Fruit fly (Drosophila melanogaster) whole organism, embryonic: ENCODE measurements around the gene CG43291.
A peak's percentile ranks its signal among the peaks of the same experiment; 100 is the strongest.

ENCODE experiments used
- C15 ChIP-seq: fragments of 200-800 bp; sonication (Bioruptor generic); IDR thresholded peaks from 3 replicates; pipeline ENCODE4 v1.3.6; 2022; ENCODE audit warnings: missing biosample characterization, missing genetic modification characterization
- CG10274 ChIP-seq: fragments of 200-800 bp; sonication (Bioruptor generic); optimal IDR thresholded peaks from 3 replicates; lab custom pipeline; 2017; ENCODE audit warnings: missing biosample characterization, mild to moderate bottlenecking, missing genetic modification characterization
- CG10462 ChIP-seq: fragments of 200-800 bp; sonication (Bioruptor generic); optimal IDR thresholded peaks from 2 replicates; lab custom pipeline; 2016; ENCODE audit warnings: missing biosample characterization, missing genetic modification characterization
- CG10979 ChIP-seq: fragments of 200-800 bp; sonication (Bioruptor generic); optimal IDR thresholded peaks from 2 replicates; lab custom pipeline; 2018; ENCODE audit warnings: missing biosample characterization, mild to moderate bottlenecking, missing genetic modification characterization, moderate library complexity
- CG12104 ChIP-seq: fragments of 200-800 bp; sonication (Bioruptor generic); optimal IDR thresholded peaks from 3 replicates; lab custom pipeline; 2016; ENCODE audit warnings: missing biosample characterization, missing genetic modification characterization
- CG13624 ChIP-seq: fragments of 200-800 bp; sonication (Bioruptor generic); optimal IDR thresholded peaks from 2 replicates; lab custom pipeline; 2016; ENCODE audit warnings: missing biosample characterization, missing genetic modification characterization
- CG13775 ChIP-seq: fragments of 200-800 bp; sonication (Bioruptor generic); optimal IDR thresholded peaks from 3 replicates; lab custom pipeline; 2017; ENCODE audit warnings: missing biosample characterization, mild to moderate bottlenecking, missing genetic modification characterization
- CG14050 ChIP-seq: fragments of 200-800 bp; sonication (Bioruptor generic); IDR thresholded peaks from 3 replicates; pipeline ENCODE4 v1.3.6; 2022; ENCODE audit warnings: missing biosample characterization, missing genetic modification characterization
- CG16815 ChIP-seq: fragments of 200-800 bp; sonication (Bioruptor generic); optimal IDR thresholded peaks from 3 replicates; lab custom pipeline; 2017; ENCODE audit warnings: missing biosample characterization, mild to moderate bottlenecking, missing genetic modification characterization
- CG17361 ChIP-seq: fragments of 200-800 bp; sonication (Bioruptor generic); IDR thresholded peaks from 3 replicates; pipeline ENCODE4 v1.3.6; 2022; ENCODE audit warnings: missing biosample characterization, missing genetic modification characterization
- CG2116 ChIP-seq: fragments of 200-800 bp; sonication (Bioruptor generic); optimal IDR thresholded peaks from 3 replicates; lab custom pipeline; 2018; ENCODE audit warnings: missing biosample characterization, mild to moderate bottlenecking, missing genetic modification characterization
- CG2678 ChIP-seq: fragments of 200-800 bp; sonication (Bioruptor generic); optimal IDR thresholded peaks from 3 replicates; lab custom pipeline; 2019; ENCODE audit warnings: missing biosample characterization, mild to moderate bottlenecking, missing genetic modification characterization, moderate library complexity
- CG3407 ChIP-seq: fragments of 200-800 bp; sonication (Bioruptor generic); optimal IDR thresholded peaks from 2 replicates; lab custom pipeline; 2018; ENCODE audit warnings: missing biosample characterization, mild to moderate bottlenecking, missing genetic modification characterization
- CG3726 ChIP-seq: fragments of 200-800 bp; sonication (Bioruptor generic); IDR thresholded peaks from 3 replicates; pipeline ENCODE4, ENCODE4 v1.3.6; 2022; ENCODE audit warnings: missing biosample characterization, missing genetic modification characterization
- CG7372 ChIP-seq: fragments of 200-800 bp; sonication (Bioruptor generic); IDR thresholded peaks from 2 replicates; pipeline ENCODE4 v1.3.6; 2022; ENCODE audit warnings: missing biosample characterization, missing genetic modification characterization
- CG7928 ChIP-seq: fragments of 200-800 bp; sonication (Bioruptor generic); optimal IDR thresholded peaks from 2 replicates; lab custom pipeline; 2017; ENCODE audit warnings: missing biosample characterization, mild to moderate bottlenecking, missing genetic modification characterization
- E2f1 ChIP-seq: fragments of 200-800 bp; sonication (Bioruptor generic); IDR thresholded peaks from 2 replicates; pipeline ENCODE4 v1.3.6; 2022; ENCODE audit warnings: missing biosample characterization, missing genetic modification characterization
- ERR ChIP-seq: fragments of 200-800 bp; sonication (Bioruptor generic); optimal IDR thresholded peaks from 2 replicates; lab custom pipeline; 2016; ENCODE audit warnings: missing biosample characterization, missing genetic modification characterization
- Elba2 ChIP-seq: fragments of 200-800 bp; sonication (Bioruptor generic); optimal IDR thresholded peaks from 3 replicates; lab custom pipeline; 2016; ENCODE audit warnings: missing biosample characterization, missing genetic modification characterization
- Fer2 ChIP-seq: fragments of 200-800 bp; sonication (Bioruptor generic); optimal IDR thresholded peaks from 2 replicates; lab custom pipeline; 2018; ENCODE audit warnings: missing biosample characterization, mild to moderate bottlenecking, missing genetic modification characterization, moderate library complexity
- H2.0 ChIP-seq: fragments of 200-800 bp; sonication (Bioruptor generic); IDR thresholded peaks from 2 replicates; pipeline ENCODE4 v1.3.6; 2022; ENCODE audit warnings: missing biosample characterization, missing genetic modification characterization
- HmgD ChIP-seq: fragments of 200-800 bp; sonication (Bioruptor generic); optimal IDR thresholded peaks from 3 replicates; lab custom pipeline; 2016; ENCODE audit warnings: missing biosample characterization, missing genetic modification characterization
- Hmr ChIP-seq: fragments of 200-800 bp; sonication (Bioruptor generic); optimal IDR thresholded peaks from 3 replicates; lab custom pipeline; 2017; ENCODE audit warnings: mild to moderate bottlenecking, missing biosample characterization, missing genetic modification reagents, missing genetic modification characterization
- Hr3 ChIP-seq: fragments of 200-800 bp; sonication (Bioruptor generic); optimal IDR thresholded peaks from 3 replicates; lab custom pipeline; 2016; ENCODE audit warnings: missing biosample characterization, missing genetic modification characterization
- Poxn ChIP-seq: fragments of 200-800 bp; sonication (Bioruptor generic); IDR thresholded peaks from 2 replicates; pipeline ENCODE4 v1.3.6; 2022; ENCODE audit warnings: missing biosample characterization, missing genetic modification characterization
- Ravus ChIP-seq: fragments of 200-800 bp; sonication (Bioruptor generic); IDR thresholded peaks from 2 replicates; pipeline ENCODE4 v1.3.6; 2022; ENCODE audit warnings: missing biosample characterization, missing genetic modification characterization
- Trl ChIP-seq, 3 experiments: fragments of >200 bp in 2 of 3; fragments of 200-800 bp in 1 of 3; sonication (Bioruptor generic) in 1 of 3; optimal IDR thresholded peaks; 2 replicates in 1 of 3; 3 replicates in 2 of 3; lab custom pipeline; 2016 to 2017; ENCODE audit warnings: missing biosample characterization in 1 of 3, missing genetic modification characterization in 1 of 3
- Usf ChIP-seq: fragments of 200-800 bp; sonication (Bioruptor generic); optimal IDR thresholded peaks from 2 replicates; lab custom pipeline; 2017; ENCODE audit warnings: missing genotype, missing biosample characterization, missing genetic modification characterization
- Vsx1 ChIP-seq: fragments of 200-800 bp; sonication (Bioruptor generic); optimal IDR thresholded peaks from 2 replicates; lab custom pipeline; 2017; ENCODE audit warnings: missing biosample characterization, mild to moderate bottlenecking, missing genetic modification characterization, missing genetic modification reagents
- Xbp1 ChIP-seq: fragments of 200-800 bp; sonication (Bioruptor generic); optimal IDR thresholded peaks from 3 replicates; lab custom pipeline; 2016; ENCODE audit warnings: missing biosample characterization, mild to moderate bottlenecking, missing genetic modification characterization
- aop ChIP-seq: fragments of 200-800 bp; sonication (Bioruptor generic); IDR thresholded peaks from 2 replicates; pipeline ENCODE4 v1.3.6; 2022; ENCODE audit warnings: missing biosample characterization, missing genetic modification characterization
- bowl ChIP-seq: fragments of 200-800 bp; sonication (Bioruptor generic); IDR thresholded peaks from 2 replicates; pipeline ENCODE4 v1.3.6; 2022; ENCODE audit warnings: missing biosample characterization, missing genetic modification characterization
- disco-r ChIP-seq: fragments of 200-800 bp; sonication (Bioruptor generic); optimal IDR thresholded peaks from 2 replicates; lab custom pipeline; 2016; ENCODE audit warnings: missing biosample characterization, missing genetic modification characterization
- dmrt11E ChIP-seq: fragments of 200-800 bp; sonication (Bioruptor generic); optimal IDR thresholded peaks from 3 replicates; lab custom pipeline; 2018; ENCODE audit warnings: missing biosample characterization, mild to moderate bottlenecking, missing genetic modification characterization, moderate library complexity
- fru ChIP-seq: fragments of >200 bp; optimal IDR thresholded peaks from 2 replicates; lab custom pipeline; 2017
- h ChIP-seq: fragments of >200 bp; optimal IDR thresholded peaks from 2 replicates; lab custom pipeline; 2017
- jigr1 ChIP-seq: fragments of 200-800 bp; sonication (Bioruptor generic); IDR thresholded peaks from 3 replicates; pipeline ENCODE4 v1.3.6; 2022; ENCODE audit warnings: missing biosample characterization, missing genetic modification characterization
- kay ChIP-seq: fragments of 200-800 bp; sonication (Bioruptor generic); optimal IDR thresholded peaks from 2 replicates; lab custom pipeline; 2016; ENCODE audit warnings: missing biosample characterization, missing genetic modification characterization
- nerfin-1 ChIP-seq: fragments of 200-800 bp; sonication (Bioruptor generic); optimal IDR thresholded peaks from 3 replicates; lab custom pipeline; 2019; ENCODE audit warnings: missing biosample characterization, mild to moderate bottlenecking, missing genetic modification characterization, moderate library complexity
- nmo ChIP-seq: fragments of 200-800 bp; sonication (Bioruptor generic); optimal IDR thresholded peaks from 2 replicates; lab custom pipeline; 2018; ENCODE audit warnings: missing biosample characterization, mild to moderate bottlenecking, missing genetic modification characterization, moderate library complexity
- odd ChIP-seq: fragments of 200-800 bp; sonication (Bioruptor generic); optimal IDR thresholded peaks from 2 replicates; lab custom pipeline; 2017; ENCODE audit warnings: missing biosample characterization, mild to moderate bottlenecking, missing genetic modification characterization
- pnt ChIP-seq: fragments of 200-800 bp; sonication (Bioruptor generic); optimal IDR thresholded peaks from 3 replicates; lab custom pipeline; 2016; ENCODE audit warnings: missing biosample characterization, missing genetic modification characterization
- pum ChIP-seq: fragments of 200-800 bp; sonication (Bioruptor generic); optimal IDR thresholded peaks from 2 replicates; lab custom pipeline; 2016; ENCODE audit warnings: missing biosample characterization, missing genetic modification characterization
- rib ChIP-seq: fragments of 200-800 bp; sonication (Bioruptor generic); IDR thresholded peaks from 2 replicates; pipeline ENCODE4 v1.3.6; 2022; ENCODE audit warnings: missing biosample characterization, missing genetic modification characterization
- sisA ChIP-seq: fragments of 200-800 bp; sonication (Bioruptor generic); IDR thresholded peaks from 2 replicates; pipeline ENCODE4 v1.3.6; 2022; ENCODE audit warnings: missing biosample characterization, missing genetic modification characterization
- slp2 ChIP-seq: fragments of 200-800 bp; sonication (Bioruptor generic); optimal IDR thresholded peaks from 2 replicates; lab custom pipeline; 2016; ENCODE audit warnings: missing biosample characterization, missing genetic modification characterization
- so ChIP-seq: fragments of 200-800 bp; sonication (Bioruptor generic); IDR thresholded peaks from 3 replicates; pipeline ENCODE4 v1.3.6; 2022; ENCODE audit warnings: missing biosample characterization, missing genetic modification characterization
- sob ChIP-seq: fragments of 200-800 bp; sonication (Bioruptor generic); IDR thresholded peaks from 2 replicates; pipeline ENCODE4 v1.3.6; 2022; ENCODE audit warnings: missing biosample characterization, missing genetic modification characterization
- stc ChIP-seq: fragments of 200-800 bp; sonication (Bioruptor generic); IDR thresholded peaks from 2 replicates; pipeline ENCODE4 v1.3.6; 2022; ENCODE audit warnings: missing biosample characterization, missing genetic modification characterization
- tio ChIP-seq: fragments of 200-800 bp; sonication (Bioruptor generic); optimal IDR thresholded peaks from 2 replicates; lab custom pipeline; 2017; ENCODE audit warnings: missing biosample characterization, missing genetic modification characterization, inconsistent platforms
- ttk ChIP-seq: fragments of 200-800 bp; sonication (Bioruptor generic); IDR thresholded peaks from 2 replicates; pipeline ENCODE4 v2.1.2; 2022; ENCODE audit warnings: missing biosample characterization, missing genetic modification characterization
- vvl ChIP-seq: fragments of 200-800 bp; sonication (Bioruptor generic); IDR thresholded peaks from 2 replicates; pipeline ENCODE4 v1.3.6; 2022; ENCODE audit warnings: missing biosample characterization, missing genetic modification characterization

Gene CG43291

dm6 chr3R:14285059-14285953, 40.8 kb upstream of the CG43291 start (continued):
- TF ChIP-seq CG10462 (GFP tag; lab: Kevin White, UChicago) = no peak
- TF ChIP-seq Vsx1 (GFP tag; lab: Kevin White, UChicago) = no peak
- no peak for TF ChIP-seq Ravus (GFP tag; lab: Robert Waterston, UW)
- peak; percentile 34 for TF ChIP-seq tio (GFP tag; lab: Kevin White, UChicago)
- TF ChIP-seq Elba2 = no peak
- no peak for TF ChIP-seq CG13624 (GFP tag; lab: Kevin White, UChicago)
- TF ChIP-seq CG16815 (GFP tag; lab: Kevin White, UChicago) = no peak
- TF ChIP-seq h (lab: Kevin White, UChicago) = no peak
- no peak for TF ChIP-seq CG3407 (GFP tag; lab: Kevin White, UChicago)
- TF ChIP-seq Trl (optimal IDR thresholded peaks at IDR 0.05; lab: Kevin White, UChicago) = peak; percentile 71 to 92
- no peak for TF ChIP-seq Trl (GFP tag; optimal IDR thresholded peaks at IDR 0.05; lab: Kevin White, UChicago)
- TF ChIP-seq bowl = no peak
- peak; percentile 23 for TF ChIP-seq disco-r (GFP tag; lab: Kevin White, UChicago)
- peak; percentile 17 for TF ChIP-seq Xbp1 (GFP tag; lab: Kevin White, UChicago)
- TF ChIP-seq Hmr (GFP tag; lab: Kevin White, UChicago) = peak; percentile 40
- no peak for TF ChIP-seq odd
- TF ChIP-seq dmrt11E = no peak
- TF ChIP-seq nmo (GFP tag; lab: Kevin White, UChicago) = peak; percentile 20
- no peak for TF ChIP-seq CG17361 (GFP tag; lab: Robert Waterston, UW)
- peak; percentile 13 for TF ChIP-seq CG13775
- peak; percentile 17 for TF ChIP-seq CG2678 (tag; lab: Kevin White, UChicago)
- peak; percentile 33 for TF ChIP-seq Hr3 (GFP tag; lab: Kevin White, UChicago)
- TF ChIP-seq CG10274 (GFP tag; lab: Kevin White, UChicago) = no peak
- TF ChIP-seq slp2 (GFP tag; lab: Kevin White, UChicago) = no peak
- no peak for TF ChIP-seq jigr1 (GFP tag; lab: Robert Waterston, UW)
- no peak for TF ChIP-seq rib (GFP tag; lab: Robert Waterston, UW)
- TF ChIP-seq C15 (GFP tag; lab: Robert Waterston, UW) = no peak
- TF ChIP-seq Usf (GFP tag; lab: Kevin White, UChicago) = no peak
- TF ChIP-seq HmgD (GFP tag; lab: Kevin White, UChicago) = no peak
- no peak for TF ChIP-seq Poxn (GFP tag; lab: Robert Waterston, UW)
- TF ChIP-seq nerfin-1 (tag; lab: Kevin White, UChicago) = no peak
- no peak for TF ChIP-seq CG7372
- no peak for TF ChIP-seq sisA (GFP tag; lab: Robert Waterston, UW)
- no peak for TF ChIP-seq H2.0 (GFP tag; lab: Robert Waterston, UW)
- TF ChIP-seq vvl (GFP tag; lab: Robert Waterston, UW) = no peak
- no peak for TF ChIP-seq CG14050 (GFP tag; lab: Robert Waterston, UW)
- no peak for TF ChIP-seq E2f1 (GFP tag; lab: Robert Waterston, UW)
- no peak for TF ChIP-seq sob (GFP tag; lab: Robert Waterston, UW)
- TF ChIP-seq Fer2 (tag; lab: Kevin White, UChicago) = no peak
- no peak for TF ChIP-seq CG7928
- TF ChIP-seq CG2116 = no peak
- no peak for TF ChIP-seq kay (GFP tag; lab: Kevin White, UChicago)
- TF ChIP-seq ttk (GFP tag; lab: Robert Waterston, UW) = no peak
- TF ChIP-seq CG12104 (GFP tag; lab: Kevin White, UChicago) = peak; percentile 11
- no peak for TF ChIP-seq ERR (GFP tag; lab: Kevin White, UChicago)
- TF ChIP-seq stc = no peak
- TF ChIP-seq fru = no peak
- no peak for TF ChIP-seq pnt (GFP tag; lab: Kevin White, UChicago)
- no peak for TF ChIP-seq CG10979 (tag; lab: Kevin White, UChicago)
- TF ChIP-seq CG3726 = no peak
- no peak for TF ChIP-seq aop
- no peak for TF ChIP-seq so (GFP tag; lab: Robert Waterston, UW)
- TF ChIP-seq pum (GFP tag; lab: Kevin White, UChicago) = no peak
